Worm (Caenorhabditis elegans) whole organism, young adult: ENCODE results near the gene F45E12.6.

Source experiments
- C06A6.2 ChIP-seq: fragments of 200-800 bp; sonication (Bioruptor generic); conservative IDR thresholded peaks from 2 replicates; pipeline ENCODE4 v1.3.6; 2022; ENCODE audit warnings: missing genetic modification characterization, missing compliant biosample characterization
- C17E4.6 ChIP-seq: fragments of 200-800 bp; sonication (Bioruptor generic); IDR thresholded peaks from 2 replicates; pipeline ENCODE4 v1.3.6; 2022; ENCODE audit warnings: missing genetic modification reagents, missing genetic modification characterization, missing compliant biosample characterization
- D2030.7 ChIP-seq: fragments of 200-800 bp; sonication (Bioruptor generic); IDR thresholded peaks from 2 replicates; pipeline ENCODE4 v1.3.6; 2022; ENCODE audit warnings: missing genetic modification reagents, missing genetic modification characterization, missing compliant biosample characterization
- F33H1.4 ChIP-seq: fragments of 200-800 bp; sonication (Bioruptor generic); IDR thresholded peaks from 2 replicates; pipeline ENCODE4 v1.3.6; 2022; ENCODE audit warnings: missing genetic modification reagents, missing genetic modification characterization, missing compliant biosample characterization
- F55B11.4 ChIP-seq: sonication (generic microtip); optimal IDR thresholded peaks from 2 replicates; lab custom pipeline; 2016; ENCODE audit warnings: missing compliant biosample characterization, missing genetic modification characterization, borderline replicate concordance; ENCODE audit not compliant: insufficient read depth
- Y53G8AR.9 ChIP-seq: fragments of 200-800 bp; sonication (Bioruptor generic); conservative IDR thresholded peaks from 2 replicates; pipeline ENCODE4 v1.3.6; 2022; ENCODE audit warnings: missing genetic modification reagents, missing genetic modification characterization, missing compliant biosample characterization
- Y95B8A.8 ChIP-seq: fragments of 200-800 bp; sonication (Bioruptor generic); IDR thresholded peaks from 2 replicates; pipeline ENCODE4 v1.3.6; 2022; ENCODE audit warnings: missing genetic modification reagents, missing genetic modification characterization, missing compliant biosample characterization
- aptf-2 ChIP-seq: fragments of 200-800 bp; sonication (Bioruptor generic); conservative IDR thresholded peaks from 2 replicates; pipeline ENCODE4 v1.3.6; 2022; ENCODE audit warnings: missing genetic modification reagents, missing genetic modification characterization, missing compliant biosample characterization
- athp-1 ChIP-seq: sonication (generic microtip); optimal IDR thresholded peaks from 2 replicates; lab custom pipeline; 2017; ENCODE audit warnings: mild to moderate bottlenecking, missing genetic modification characterization, missing compliant biosample characterization
- attf-3 ChIP-seq: fragments of 200-800 bp; sonication (Bioruptor generic); conservative IDR thresholded peaks from 2 replicates; pipeline ENCODE4 v1.3.6; 2022; ENCODE audit warnings: missing genetic modification reagents, missing genetic modification characterization, missing compliant biosample characterization
- attf-5 ChIP-seq: fragments of 200-800 bp; sonication (Bioruptor generic); optimal IDR thresholded peaks from 2 replicates; lab custom pipeline; 2018; ENCODE audit warnings: mild to moderate bottlenecking, missing genetic modification characterization, missing compliant biosample characterization
- ceh-100 ChIP-seq: fragments of 200-800 bp; sonication (Bioruptor generic); IDR thresholded peaks from 2 replicates; pipeline ENCODE4 v1.3.6; 2022; ENCODE audit warnings: missing genetic modification reagents, missing genetic modification characterization, missing compliant biosample characterization
- die-1 ChIP-seq: sonication (generic microtip); optimal IDR thresholded peaks from 2 replicates; lab custom pipeline; 2016; ENCODE audit warnings: missing genotype, mild to moderate bottlenecking, missing genetic modification characterization, missing compliant biosample characterization
- dpff-1 ChIP-seq: sonication (generic microtip); optimal IDR thresholded peaks from 2 replicates; lab custom pipeline; 2017; ENCODE audit warnings: mild to moderate bottlenecking, missing genetic modification characterization, missing compliant biosample characterization
- fkh-3 ChIP-seq: sonication (generic microtip); optimal IDR thresholded peaks from 2 replicates; lab custom pipeline; 2016; ENCODE audit warnings: mild to moderate bottlenecking, missing genetic modification characterization, missing compliant biosample characterization
- him-1 ChIP-seq: sonication (generic microtip); optimal IDR thresholded peaks from 2 replicates; lab custom pipeline; 2016; ENCODE audit warnings: missing genotype, missing genetic modification reagents, missing genetic modification characterization, missing compliant biosample characterization
- hlh-12 ChIP-seq: sonication (generic microtip); optimal IDR thresholded peaks from 2 replicates; lab custom pipeline; 2016; ENCODE audit warnings: missing genetic modification characterization, missing compliant biosample characterization
- hlh-26 ChIP-seq: fragments of 200-800 bp; sonication (Bioruptor generic); conservative IDR thresholded peaks from 2 replicates; pipeline ENCODE4 v1.3.6; 2022; ENCODE audit warnings: missing genetic modification reagents, missing genetic modification characterization, missing compliant biosample characterization
- hmg-1.2 ChIP-seq: fragments of 200-800 bp; sonication (Bioruptor generic); IDR thresholded peaks from 2 replicates; pipeline ENCODE4 v1.3.6; 2022; ENCODE audit warnings: missing genetic modification reagents, missing genetic modification characterization, missing compliant biosample characterization
- hmg-20 ChIP-seq: fragments of 200-800 bp; sonication (Bioruptor generic); IDR thresholded peaks from 2 replicates; pipeline ENCODE4 v1.3.6; 2022; ENCODE audit warnings: missing genetic modification reagents, missing genetic modification characterization, missing compliant biosample characterization
- hrde-1 ChIP-seq: sonication (generic microtip); optimal IDR thresholded peaks from 2 replicates; lab custom pipeline; 2016; ENCODE audit warnings: missing genetic modification characterization, mild to moderate bottlenecking, missing compliant biosample characterization, moderate library complexity, missing genotype, missing genetic modification reagents, borderline replicate concordance
- lin-26 ChIP-seq: fragments of 200-800 bp; sonication (Bioruptor generic); IDR thresholded peaks from 2 replicates; pipeline ENCODE4 v1.3.6; 2022; ENCODE audit warnings: missing genetic modification reagents, missing genetic modification characterization, missing compliant biosample characterization
- lin-35 ChIP-seq, 3 experiments: fragments of 150-350 bp in 2 of 3; sonication (generic microtip) in 1 of 3; optimal IDR thresholded peaks; 2 replicates each; lab custom pipeline; 2014 to 2018; ENCODE audit warnings: missing biosample characterization in 3 of 3, missing genetic modification characterization in 3 of 3, missing genetic modification reagents in 3 of 3
- lin-40 ChIP-seq: sonication (generic microtip); optimal IDR thresholded peaks from 2 replicates; lab custom pipeline; 2016; ENCODE audit warnings: missing genetic modification characterization, mild to moderate bottlenecking, missing compliant biosample characterization, missing genotype, missing genetic modification reagents
- lsl-1 ChIP-seq: fragments of 200-800 bp; sonication (Bioruptor generic); optimal IDR thresholded peaks from 2 replicates; lab custom pipeline; 2018; ENCODE audit warnings: mild to moderate bottlenecking, missing genetic modification characterization, moderate library complexity, missing compliant biosample characterization
- madf-3 ChIP-seq: fragments of 200-800 bp; sonication (Bioruptor generic); IDR thresholded peaks from 2 replicates; pipeline ENCODE4 v1.3.6; 2022; ENCODE audit warnings: missing genetic modification reagents, missing genetic modification characterization, missing compliant biosample characterization
- pbrm-1 ChIP-seq: fragments of 200-800 bp; sonication (Bioruptor generic); IDR thresholded peaks from 2 replicates; pipeline ENCODE4 v1.3.6; 2022; ENCODE audit warnings: missing genetic modification reagents, missing genetic modification characterization, missing compliant biosample characterization
- sea-2 ChIP-seq: fragments of 200-800 bp; sonication (Bioruptor generic); IDR thresholded peaks from 2 replicates; pipeline ENCODE4 v1.3.6; 2022; ENCODE audit warnings: missing genetic modification characterization, missing compliant biosample characterization
- snpc-1.3 ChIP-seq: sonication (generic microtip); optimal IDR thresholded peaks from 2 replicates; lab custom pipeline; 2017; ENCODE audit warnings: missing genetic modification characterization, mild to moderate bottlenecking, missing compliant biosample characterization, antibody characterized with exemption, moderate library complexity, missing genotype, missing genetic modification reagents; ENCODE audit not compliant: insufficient read depth
- somi-1 ChIP-seq: fragments of 200-800 bp; sonication (Bioruptor generic); optimal IDR thresholded peaks from 2 replicates; lab custom pipeline; 2018; ENCODE audit warnings: mild to moderate bottlenecking, missing genetic modification characterization, missing compliant biosample characterization
- sptf-2 ChIP-seq: fragments of 200-800 bp; sonication (Bioruptor generic); optimal IDR thresholded peaks from 2 replicates; lab custom pipeline; 2018; ENCODE audit warnings: mild to moderate bottlenecking, missing genetic modification characterization, missing compliant biosample characterization
- tlf-1 ChIP-seq: fragments of 200-800 bp; sonication (Bioruptor generic); optimal IDR thresholded peaks from 2 replicates; lab custom pipeline; 2018; ENCODE audit warnings: mild to moderate bottlenecking, missing genetic modification characterization, missing compliant biosample characterization
- unc-130 ChIP-seq: sonication (generic microtip); optimal IDR thresholded peaks from 2 replicates; lab custom pipeline; 2016; ENCODE audit warnings: missing genetic modification reagents, missing genetic modification characterization, missing compliant biosample characterization
- ztf-18 ChIP-seq: sonication (generic microtip); optimal IDR thresholded peaks from 2 replicates; lab custom pipeline; 2016; ENCODE audit warnings: missing genotype, mild to moderate bottlenecking, missing genetic modification characterization, missing compliant biosample characterization
- ztf-22 ChIP-seq: fragments of 200-800 bp; sonication (Bioruptor generic); optimal IDR thresholded peaks from 2 replicates; lab custom pipeline; 2018; ENCODE audit warnings: mild to moderate bottlenecking, missing genetic modification characterization, moderate library complexity, missing compliant biosample characterization
- ztf-26 ChIP-seq: sonication (generic microtip); optimal IDR thresholded peaks from 2 replicates; lab custom pipeline; 2017; ENCODE audit warnings: missing genetic modification characterization, missing compliant biosample characterization
- ztf-3 ChIP-seq: fragments of 200-800 bp; sonication (Bioruptor generic); optimal IDR thresholded peaks from 2 replicates; lab custom pipeline; 2018; ENCODE audit warnings: mild to moderate bottlenecking, missing genetic modification characterization, missing compliant biosample characterization
- ztf-6 ChIP-seq: fragments of 200-800 bp; sonication (Bioruptor generic); IDR thresholded peaks from 2 replicates; pipeline ENCODE4 v1.3.6; 2022; ENCODE audit warnings: missing genetic modification reagents, missing genetic modification characterization, missing compliant biosample characterization

The F45E12.6 gene

DNA sequence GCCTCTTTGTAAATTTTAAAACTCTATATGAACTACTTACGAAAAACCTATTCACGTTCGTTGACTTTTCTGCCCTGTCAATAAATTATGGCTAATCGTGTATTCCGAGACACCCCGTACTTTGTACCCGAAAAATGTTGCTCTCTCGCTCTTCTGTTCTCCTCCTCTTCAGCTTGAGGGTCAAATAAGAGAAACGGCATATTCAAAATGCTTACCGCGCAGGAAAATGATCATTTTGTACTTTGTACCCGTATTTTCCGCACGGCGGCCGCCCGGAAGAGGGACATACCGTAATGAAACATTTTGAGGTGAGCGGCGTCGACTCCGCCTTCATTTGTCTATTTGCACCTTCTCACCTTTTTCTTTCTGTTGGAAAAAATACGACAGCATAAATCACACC, 29.7 kb upstream of the F45E12.6 start (continued):
- TF ChIP-seq athp-1 (tag; lab: Kevin White, UChicago), result no peak
- no peak for TF ChIP-seq fkh-3 (tag; lab: Kevin White, UChicago)
- TF ChIP-seq him-1 (tag; lab: Kevin White, UChicago), result no peak
- no peak for TF ChIP-seq snpc-1.3 (tag; lab: Kevin White, UChicago)

DNA sequence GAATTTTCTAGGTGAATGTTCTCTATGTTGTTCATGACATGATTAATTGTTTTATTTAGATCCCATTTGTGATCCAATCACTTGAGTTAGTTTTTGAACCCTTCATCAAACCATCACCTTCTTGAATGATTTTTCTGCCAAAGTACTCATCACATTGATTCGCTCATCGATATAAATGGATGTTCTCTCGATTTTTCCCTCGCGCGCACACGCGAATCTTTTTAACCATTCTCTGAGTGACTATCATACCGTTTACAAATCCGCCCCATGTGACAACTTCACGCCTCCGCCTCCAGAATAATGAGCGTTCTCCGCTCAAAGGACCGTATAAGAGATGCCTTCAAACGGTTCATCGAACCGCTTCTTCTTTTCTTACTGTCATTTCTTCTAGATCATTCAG, 28.9 kb upstream of the F45E12.6 start:
- TF ChIP-seq die-1 (tag; lab: Kevin White, UChicago) (no peak), C06A6.2 (GFP tag; lab: Robert Waterston, UW) (peak; percentile 49; the same call in 1 of the 2 replicates), lin-26 (GFP tag; lab: Robert Waterston, UW) (peak; percentile 39; the same call in 1 of the 2 replicates)
- TF ChIP-seq, all 124 proteins: peak for 2

- TF ChIP-seq sea-2 (no peak), ztf-26 (tag; lab: Kevin White, UChicago) (peak; percentile 6)
- TF ChIP-seq, all 124 proteins: peak for 1
Measured at ce11 chrII:7341572-7342303, 27.8 kb upstream of the F45E12.6 start.

- TF ChIP-seq ztf-6 (GFP tag; lab: Robert Waterston, UW) (no peak), tlf-1 (GFP tag; lab: Kevin White, UChicago) (no peak), madf-3 (GFP tag; lab: Robert Waterston, UW) (no peak), ztf-3 (no peak), F55B11.4 (no peak), hmg-20 (GFP tag; lab: Robert Waterston, UW) (no peak), lin-35 (GFP tag; optimal IDR thresholded peaks at IDR 0.05; lab: Kevin White, UChicago) (no peak), hlh-12 (tag; lab: Kevin White, UChicago) (no peak)
Measured at ce11 chrII:7340703-7341102, 26.7 kb upstream of the F45E12.6 start.

- TF ChIP-seq pbrm-1 (GFP tag; lab: Robert Waterston, UW) (no peak), somi-1 (peak; percentile 9)
- TF ChIP-seq, all 124 proteins: peak for 1
Measured at ce11 chrII:7338995-7339394, 25.0 kb upstream of the F45E12.6 start, which contains the start of gene nhr-21. TSS of gene nhr-21 (plus strand) at chrII:7339229.

DNA sequence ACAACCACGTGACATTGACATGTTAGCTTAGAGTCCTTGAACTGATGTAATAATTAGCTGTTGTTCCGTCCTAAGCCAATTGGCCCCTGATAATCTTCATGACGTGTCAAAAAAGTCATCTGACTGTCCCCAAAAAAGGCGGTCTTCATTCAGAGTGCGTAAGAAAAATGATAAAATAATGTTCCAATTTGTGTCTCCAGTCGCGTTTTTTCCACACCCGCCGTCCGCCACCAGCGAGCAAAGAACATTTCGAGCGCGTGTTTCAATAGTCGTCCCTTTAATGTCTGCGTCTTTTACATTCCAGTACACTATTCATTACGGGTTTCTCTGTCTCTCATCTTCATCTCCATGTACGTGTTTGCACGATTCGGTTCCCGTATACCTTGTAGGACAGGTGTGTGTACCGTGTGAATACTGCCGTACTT, 23.5 kb upstream of the F45E12.6 start:
- TF ChIP-seq hlh-26 (GFP tag; lab: Robert Waterston, UW) (no peak), F33H1.4 (GFP tag; lab: Robert Waterston, UW) (no peak), ztf-18 (tag; lab: Kevin White, UChicago) (no peak), lsl-1 (GFP tag; lab: Kevin White, UChicago) (no peak), attf-5 (GFP tag; lab: Kevin White, UChicago) (peak; percentile 75), aptf-2 (GFP tag; lab: Robert Waterston, UW) (0 out of 2 replicates have a peak, but pooled peaks have one; percentile 10), lin-35 (GFP tag; optimal IDR thresholded peaks at IDR 0.05; lab: Kevin White, UChicago) (no peak), pbrm-1 (GFP tag; lab: Robert Waterston, UW) (peak; percentile 49; the same call in 1 of the 2 replicates), madf-3 (GFP tag; lab: Robert Waterston, UW) (no peak), dpff-1 (tag; lab: Kevin White, UChicago) (no peak), sptf-2 (no peak), unc-130 (GFP tag; lab: Kevin White, UChicago) (no peak), lin-40 (tag; lab: Kevin White, UChicago) (peak; percentile 87), D2030.7 (GFP tag; lab: Robert Waterston, UW) (no peak), ceh-100 (GFP tag; lab: Robert Waterston, UW) (no peak), fkh-3 (tag; lab: Kevin White, UChicago) (no peak), ztf-22 (peak; percentile 64), hmg-1.2 (GFP tag; lab: Robert Waterston, UW) (peak; percentile 91), Y53G8AR.9 (GFP tag; lab: Robert Waterston, UW) (no peak), attf-3 (GFP tag; lab: Robert Waterston, UW) (no peak), hrde-1 (tag; lab: Kevin White, UChicago) (no peak), Y95B8A.8 (GFP tag; lab: Robert Waterston, UW) (no peak), C17E4.6 (no peak)
